Worm (Caenorhabditis elegans): ENCODE results near the gene praf-3.

ce11 chrIV:8377501-8377900, 2.3 kb upstream of the praf-3 start, which contains the start of gene D2096.7:
- TF ChIP-seq him-1 (tag; optimal IDR thresholded peaks at IDR 0.05) (no peak), dao-5 (tag; optimal IDR thresholded peaks at IDR 0.05) (peak; percentile 26), W03F9.2 (tag; optimal IDR thresholded peaks at IDR 0.05) (no peak)
